Worm (Caenorhabditis elegans): ENCODE measurements around the gene clec-169.

- TF ChIP-seq ref-1 (GFP tag; conservative IDR thresholded peaks at IDR 0.05), result no peak
- TF ChIP-seq flt-1 (GFP tag; IDR thresholded peaks at IDR 0.05), result no peak
- no peak for TF ChIP-seq tab-1 (GFP tag; IDR thresholded peaks at IDR 0.05)
- no peak for TF ChIP-seq med-1 (GFP tag; optimal IDR thresholded peaks at IDR 0.05; ENCODE audit: insufficient read depth)
- no peak for TF ChIP-seq cog-1 (tag; optimal IDR thresholded peaks at IDR 0.05)
- no peak for TF ChIP-seq ztf-23 (GFP tag; IDR thresholded peaks at IDR 0.05)
Observed at ce11 chrIV:1255632-1256031, 5.5 kb upstream of the clec-169 start, which contains the start of gene clec-167.

Measured in whole organism, midembryonic.